Worm (Caenorhabditis elegans) whole organism, L1 larva: Measurements from ENCODE around the gene F01D5.10.
A peak's percentile ranks its signal among the peaks of the same experiment; 100 is the strongest.

Source experiments
- C16A3.4 ChIP-seq: fragments of 150-350 bp; optimal IDR thresholded peaks from 2 replicates; lab custom pipeline; 2014; ENCODE audit warnings: missing biosample characterization, missing genetic modification characterization
- C34B4.2 ChIP-seq: sonication (generic microtip); optimal IDR thresholded peaks from 2 replicates; lab custom pipeline; 2017; ENCODE audit warnings: mild to moderate bottlenecking, missing genetic modification characterization, missing compliant biosample characterization
- F16B12.6 ChIP-seq: fragments of 150-350 bp; optimal IDR thresholded peaks from 2 replicates; lab custom pipeline; 2014; ENCODE audit warnings: missing biosample characterization, missing genetic modification characterization
- Y116A8C.19 ChIP-seq: sonication (generic microtip); optimal IDR thresholded peaks from 2 replicates; lab custom pipeline; 2016; ENCODE audit warnings: missing compliant biosample characterization, missing genetic modification characterization, borderline replicate concordance
- aha-1 ChIP-seq: fragments of 150-350 bp; optimal IDR thresholded peaks from 2 replicates; lab custom pipeline; 2014; ENCODE audit warnings: missing biosample characterization, missing genetic modification characterization
- ama-1 ChIP-seq: fragments of 150-350 bp; optimal IDR thresholded peaks from 2 replicates; lab custom pipeline; 2014
- blmp-1 ChIP-seq: fragments of 150-350 bp; optimal IDR thresholded peaks from 2 replicates; lab custom pipeline; 2014; ENCODE audit warnings: missing biosample characterization, missing genetic modification characterization
- ceh-82 ChIP-seq, 3 experiments: fragments of 150-350 bp in 1 of 3; sonication (generic microtip) in 2 of 3; optimal IDR thresholded peaks; 2 replicates each; lab custom pipeline; 2014 to 2017; ENCODE audit warnings: missing biosample characterization in 3 of 3, missing genetic modification characterization in 3 of 3
- ceh-88 ChIP-seq: fragments of 200-800 bp; sonication (Bioruptor generic); IDR thresholded peaks from 2 replicates; pipeline ENCODE4 v1.3.6; 2022; ENCODE audit warnings: missing genetic modification characterization, missing compliant biosample characterization
- ceh-90 ChIP-seq: sonication (generic microtip); optimal IDR thresholded peaks from 2 replicates; lab custom pipeline; 2016; ENCODE audit warnings: missing genetic modification characterization, missing compliant biosample characterization
- ces-1 ChIP-seq: fragments of 150-350 bp; optimal IDR thresholded peaks from 2 replicates; lab custom pipeline; 2014; ENCODE audit warnings: missing biosample characterization, missing genetic modification reagents, missing genetic modification characterization
- efl-3 ChIP-seq: fragments of 200-800 bp; sonication (Bioruptor generic); optimal IDR thresholded peaks from 2 replicates; lab custom pipeline; 2018; ENCODE audit warnings: mild to moderate bottlenecking, missing genetic modification characterization, missing compliant biosample characterization
- elt-2 ChIP-seq: sonication (generic microtip); optimal IDR thresholded peaks from 2 replicates; lab custom pipeline; 2016; ENCODE audit warnings: missing genetic modification characterization, mild to moderate bottlenecking, inconsistent platforms, missing compliant biosample characterization, missing genetic modification reagents
- elt-3 ChIP-seq, 6 experiments: fragments of 150-350 bp in 1 of 6; sonication (generic microtip); optimal IDR thresholded peaks; 2 replicates each; lab custom pipeline; 2017 to 2018; ENCODE audit warnings: missing biosample characterization in 6 of 6, missing genetic modification characterization in 6 of 6, inconsistent platforms in 1 of 6
- ets-5 ChIP-seq: fragments of 200-800 bp; sonication (Bioruptor generic); IDR thresholded peaks from 2 replicates; pipeline ENCODE4 v1.3.6; 2022; ENCODE audit warnings: missing genetic modification characterization, missing compliant biosample characterization
- fkh-10 ChIP-seq: sonication (generic microtip); optimal IDR thresholded peaks from 2 replicates; lab custom pipeline; 2017; ENCODE audit warnings: missing biosample characterization, missing genetic modification reagents, missing genetic modification characterization
- fkh-4 ChIP-seq: sonication (generic microtip); optimal IDR thresholded peaks from 2 replicates; lab custom pipeline; 2016; ENCODE audit warnings: missing compliant biosample characterization, missing genetic modification characterization, borderline replicate concordance
- fkh-8 ChIP-seq: sonication (generic microtip); optimal IDR thresholded peaks from 2 replicates; lab custom pipeline; 2016; ENCODE audit warnings: mild to moderate bottlenecking, missing genetic modification characterization, missing compliant biosample characterization
- isw-1 ChIP-seq: fragments of 200-800 bp; sonication (Bioruptor generic); IDR thresholded peaks from 2 replicates; pipeline ENCODE4 v1.3.6; 2022; ENCODE audit warnings: missing genetic modification characterization, missing compliant biosample characterization
- jun-1 ChIP-seq: fragments of 150-350 bp; optimal IDR thresholded peaks from 2 replicates; lab custom pipeline; 2014; ENCODE audit warnings: missing biosample characterization, missing genetic modification reagents, missing genetic modification characterization
- lin-13 ChIP-seq: fragments of 150-350 bp; optimal IDR thresholded peaks from 2 replicates; lab custom pipeline; 2014; ENCODE audit warnings: missing biosample characterization, missing genetic modification reagents, missing genetic modification characterization
- lin-14 ChIP-seq: fragments of 200-800 bp; sonication (Bioruptor generic); optimal IDR thresholded peaks from 2 replicates; lab custom pipeline; 2018; ENCODE audit warnings: mild to moderate bottlenecking, missing genetic modification characterization, moderate library complexity, missing compliant biosample characterization
- lin-15B ChIP-seq: fragments of 150-350 bp; sonication (generic microtip); optimal IDR thresholded peaks from 3 replicates; lab custom pipeline; 2014; ENCODE audit warnings: missing biosample characterization, missing genetic modification characterization
- lin-35 ChIP-seq, 2 experiments: fragments of 150-350 bp; optimal IDR thresholded peaks; 2 replicates each; lab custom pipeline; 2014; ENCODE audit warnings: missing biosample characterization in 2 of 2, missing genetic modification characterization in 2 of 2, missing genetic modification reagents in 2 of 2
- lin-39 ChIP-seq: fragments of 150-350 bp; optimal IDR thresholded peaks from 2 replicates; lab custom pipeline; 2014; ENCODE audit warnings: missing biosample characterization, missing genetic modification reagents, missing genetic modification characterization
- lir-3 ChIP-seq: sonication (generic microtip); optimal IDR thresholded peaks from 2 replicates; lab custom pipeline; 2016; ENCODE audit warnings: mild to moderate bottlenecking, missing genetic modification characterization, moderate library complexity, missing compliant biosample characterization; ENCODE audit not compliant: poor library complexity
- lsy-2 ChIP-seq, 2 experiments: fragments of 150-350 bp; optimal IDR thresholded peaks; 2 replicates each; lab custom pipeline; 2014; ENCODE audit warnings: missing biosample characterization in 2 of 2, missing genetic modification characterization in 2 of 2
- mdl-1 ChIP-seq, 2 experiments: fragments of 150-350 bp; optimal IDR thresholded peaks; 2 replicates each; lab custom pipeline; 2014 to 2017; ENCODE audit warnings: missing biosample characterization in 2 of 2, missing genetic modification characterization in 2 of 2, inconsistent platforms in 1 of 2
- mef-2 ChIP-seq: fragments of 150-350 bp; optimal IDR thresholded peaks from 2 replicates; lab custom pipeline; 2014; ENCODE audit warnings: missing biosample characterization, missing genetic modification characterization
- nhr-12 ChIP-seq: sonication (generic microtip); optimal IDR thresholded peaks from 2 replicates; lab custom pipeline; 2017; ENCODE audit warnings: missing biosample characterization, missing genetic modification characterization
- nhr-19 ChIP-seq: fragments of 200-800 bp; sonication (Bioruptor generic); conservative IDR thresholded peaks from 2 replicates; pipeline ENCODE4 v1.3.6; 2022; ENCODE audit warnings: missing genetic modification characterization, missing compliant biosample characterization
- nhr-237 ChIP-seq: fragments of 150-350 bp; optimal IDR thresholded peaks from 2 replicates; lab custom pipeline; 2014; ENCODE audit warnings: missing biosample characterization, missing genetic modification characterization
- nhr-71 ChIP-seq: sonication (generic microtip); optimal IDR thresholded peaks from 2 replicates; lab custom pipeline; 2016; ENCODE audit warnings: mild to moderate bottlenecking, missing genetic modification characterization, moderate library complexity, missing compliant biosample characterization
- nhr-76 ChIP-seq: sonication (generic microtip); optimal IDR thresholded peaks from 2 replicates; lab custom pipeline; 2017; ENCODE audit warnings: missing biosample characterization, missing genetic modification characterization
- nhr-77 ChIP-seq: fragments of 150-350 bp; optimal IDR thresholded peaks from 2 replicates; lab custom pipeline; 2014; ENCODE audit warnings: missing biosample characterization, missing genetic modification characterization
- nhr-85 ChIP-seq: sonication (generic microtip); peaks from one replicate; lab custom pipeline; 2016; ENCODE audit warnings: missing genetic modification characterization, inconsistent platforms, missing compliant biosample characterization
- nhr-90 ChIP-seq: sonication (generic microtip); optimal IDR thresholded peaks from 2 replicates; lab custom pipeline; 2016; ENCODE audit warnings: mild to moderate bottlenecking, missing genetic modification characterization, missing compliant biosample characterization; ENCODE audit not compliant: poor library complexity
- pag-3 ChIP-seq: sonication (generic microtip); optimal IDR thresholded peaks from 2 replicates; lab custom pipeline; 2017; ENCODE audit warnings: missing genetic modification characterization, mild to moderate bottlenecking, missing compliant biosample characterization, antibody characterized with exemption, borderline replicate concordance; ENCODE audit not compliant: insufficient read depth
- pax-3 ChIP-seq: fragments of 200-800 bp; sonication (Bioruptor generic); optimal IDR thresholded peaks from 2 replicates; lab custom pipeline; 2018; ENCODE audit warnings: mild to moderate bottlenecking, missing genetic modification characterization, moderate library complexity, missing compliant biosample characterization
- rnt-1 ChIP-seq: sonication (generic microtip); optimal IDR thresholded peaks from 2 replicates; lab custom pipeline; 2016; ENCODE audit warnings: mild to moderate bottlenecking, missing genetic modification characterization, moderate library complexity, missing compliant biosample characterization
- skn-1 ChIP-seq: fragments of 150-350 bp; optimal IDR thresholded peaks from 2 replicates; lab custom pipeline; 2014; ENCODE audit warnings: missing biosample characterization, missing genetic modification characterization
- snu-23 ChIP-seq: sonication (generic microtip); optimal IDR thresholded peaks from 2 replicates; lab custom pipeline; 2016; ENCODE audit warnings: missing genetic modification characterization, missing compliant biosample characterization
- sptf-1 ChIP-seq: fragments of 150-350 bp; optimal IDR thresholded peaks from 2 replicates; lab custom pipeline; 2014; ENCODE audit warnings: missing biosample characterization, missing genetic modification characterization
- sup-37 ChIP-seq: fragments of 200-800 bp; sonication (Bioruptor generic); optimal IDR thresholded peaks from 2 replicates; lab custom pipeline; 2018; ENCODE audit warnings: mild to moderate bottlenecking, missing genetic modification characterization, missing compliant biosample characterization
- swsn-7 ChIP-seq: sonication (generic microtip); optimal IDR thresholded peaks from 2 replicates; lab custom pipeline; 2016; ENCODE audit warnings: missing genetic modification characterization, missing compliant biosample characterization
- tlp-1 ChIP-seq: fragments of 150-350 bp; optimal IDR thresholded peaks from 2 replicates; lab custom pipeline; 2014; ENCODE audit warnings: missing biosample characterization, missing genetic modification characterization
- unc-130 ChIP-seq: fragments of 150-350 bp; optimal IDR thresholded peaks from 2 replicates; lab custom pipeline; 2017; ENCODE audit warnings: missing biosample characterization, missing genetic modification characterization, inconsistent platforms
- unc-30 ChIP-seq: sonication (generic microtip); optimal IDR thresholded peaks from 2 replicates; lab custom pipeline; 2017; ENCODE audit warnings: missing biosample characterization, missing genetic modification characterization
- unc-62 ChIP-seq: fragments of 150-350 bp; optimal IDR thresholded peaks from 2 replicates; lab custom pipeline; 2014; ENCODE audit warnings: missing biosample characterization, missing genetic modification reagents, missing genetic modification characterization
- unc-86 ChIP-seq: sonication (generic microtip); optimal IDR thresholded peaks from 2 replicates; lab custom pipeline; 2016; ENCODE audit warnings: missing genetic modification characterization, missing compliant biosample characterization
- zip-4 ChIP-seq: fragments of 200-800 bp; sonication (Bioruptor generic); optimal IDR thresholded peaks from 2 replicates; lab custom pipeline; 2018; ENCODE audit warnings: mild to moderate bottlenecking, missing genetic modification characterization, moderate library complexity, missing compliant biosample characterization
- ztf-4 ChIP-seq: fragments of 150-350 bp; optimal IDR thresholded peaks from 2 replicates; lab custom pipeline; 2014; ENCODE audit warnings: missing biosample characterization, missing genetic modification characterization

Gene F01D5.10

DNA sequence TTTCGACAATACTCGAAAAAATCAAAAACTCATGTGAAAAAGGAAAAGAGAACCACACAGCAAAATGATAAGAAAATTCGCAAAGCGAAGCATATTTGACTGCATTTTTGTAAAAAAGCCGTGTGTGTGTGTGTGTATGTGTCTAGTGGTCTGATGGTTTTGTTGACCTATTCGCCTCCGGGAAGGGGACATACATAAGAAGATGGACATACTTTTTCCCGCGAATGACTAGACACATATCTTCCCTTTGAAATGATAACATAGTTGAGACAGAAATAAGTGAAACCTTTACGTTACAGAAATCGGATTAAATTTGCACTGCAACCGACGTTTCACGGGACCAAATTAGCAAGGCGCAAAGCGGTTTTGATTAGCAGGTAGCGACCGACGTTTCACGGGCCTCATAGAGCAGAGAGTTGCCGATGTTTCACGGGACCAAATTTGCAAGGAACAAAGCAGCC lies 30.4 kb upstream of the F01D5.10 start (continued):
- TF ChIP-seq unc-86 (tag; lab: Kevin White, UChicago) (no peak), fkh-10 (GFP tag; lab: Kevin White, UChicago) (no peak), unc-62 (GFP tag; lab: Kevin White, UChicago) (no peak), ztf-4 (no peak), nhr-76 (no peak), efl-3 (no peak), ceh-88 (GFP tag; lab: Robert Waterston, UW) (no peak), sptf-1 (no peak), aha-1 (no peak), fkh-8 (no peak), pax-3 (tag; lab: Kevin White, UChicago) (no peak), skn-1 (tag; lab: Kevin White, UChicago) (no peak), lin-13 (GFP tag; lab: Kevin White, UChicago) (peak; percentile 5), nhr-71 (tag; lab: Kevin White, UChicago) (no peak), blmp-1 (peak; percentile 56), swsn-7 (tag; lab: Kevin White, UChicago) (no peak), lir-3 (tag; lab: Kevin White, UChicago) (no peak), elt-3 (tag; optimal IDR thresholded peaks at IDR 0.05; lab: Kevin White, UChicago) (peak in 2 of 6 experiments; percentile 12 to 26), nhr-12 (tag; lab: Kevin White, UChicago) (no peak), nhr-85 (peak; percentile 63), lin-39 (no peak), unc-30 (tag; lab: Kevin White, UChicago) (no peak), ets-5 (no peak), C34B4.2 (tag; lab: Kevin White, UChicago) (no peak), mdl-1 (tag; optimal IDR thresholded peaks at IDR 0.05; lab: Kevin White, UChicago) (peak in 1 of 2 experiments; percentile 24), nhr-90 (tag; lab: Kevin White, UChicago) (no peak), ces-1 (GFP tag; lab: Kevin White, UChicago) (no peak), nhr-19 (GFP tag; lab: Robert Waterston, UW) (no peak), ceh-82 (tag; optimal IDR thresholded peaks at IDR 0.05; lab: Kevin White, UChicago) (no peak), unc-130 (tag; lab: Kevin White, UChicago) (no peak), ama-1 (no peak), zip-4 (GFP tag; lab: Kevin White, UChicago) (no peak), F16B12.6 (no peak), pag-3 (tag; lab: Kevin White, UChicago) (no peak), nhr-77 (tag; lab: Kevin White, UChicago) (peak; percentile 38), jun-1 (tag; lab: Kevin White, UChicago) (no peak), fkh-4 (tag; lab: Kevin White, UChicago) (no peak), C16A3.4 (no peak), ceh-90 (no peak), lin-14 (GFP tag; lab: Kevin White, UChicago) (peak; percentile 17)

DNA sequence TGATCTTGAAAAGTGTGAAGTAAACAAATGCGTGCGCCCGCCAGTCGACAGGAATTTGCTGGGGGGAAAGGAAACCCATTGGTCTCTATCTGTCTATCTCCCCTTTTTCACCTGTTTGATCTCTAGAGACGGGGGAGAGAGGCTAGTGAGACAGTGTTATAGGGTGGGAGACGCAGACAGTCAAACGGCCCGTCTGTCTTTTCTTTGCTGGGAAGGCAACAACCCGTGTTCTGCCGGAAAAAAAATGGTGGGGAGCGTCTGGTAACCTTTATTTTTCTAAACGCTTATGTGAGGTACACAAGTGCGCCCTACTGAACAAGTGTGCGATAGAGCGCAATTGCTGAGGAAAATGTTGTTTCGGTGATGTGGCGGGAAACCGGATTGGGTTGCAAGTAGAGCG lies 29.4 kb upstream of the F01D5.10 start:
- TF ChIP-seq ets-5 (no peak), lin-13 (GFP tag; lab: Kevin White, UChicago) (peak; percentile 55), pag-3 (tag; lab: Kevin White, UChicago) (peak; percentile 66), nhr-85 (peak; percentile 97), ztf-4 (no peak), blmp-1 (peak; percentile 77), nhr-237 (tag; lab: Kevin White, UChicago) (peak; percentile 33), mef-2 (no peak), elt-2 (tag; lab: Kevin White, UChicago) (no peak), unc-130 (tag; lab: Kevin White, UChicago) (peak; percentile 48), rnt-1 (tag; lab: Kevin White, UChicago) (peak; percentile 68), tlp-1 (tag; lab: Kevin White, UChicago) (no peak), isw-1 (GFP tag; lab: Robert Waterston, UW) (no peak), snu-23 (peak; percentile 85), Y116A8C.19 (tag; lab: Kevin White, UChicago) (no peak), lsy-2 (tag; optimal IDR thresholded peaks at IDR 0.05; lab: Kevin White, UChicago) (peak; percentile 59 to 66), lin-35 (GFP tag; optimal IDR thresholded peaks at IDR 0.05; lab: Kevin White, UChicago) (peak; percentile 43 to 79), nhr-71 (tag; lab: Kevin White, UChicago) (peak; percentile 89), elt-3 (tag; optimal IDR thresholded peaks at IDR 0.05; lab: Kevin White, UChicago) (peak in 4 of 6 experiments; percentile 3 to 65 (median 62)), sup-37 (GFP tag; lab: Kevin White, UChicago) (no peak), nhr-12 (tag; lab: Kevin White, UChicago) (no peak), ces-1 (GFP tag; lab: Kevin White, UChicago) (no peak), C34B4.2 (tag; lab: Kevin White, UChicago) (no peak), F16B12.6 (peak; percentile 11), lin-15B (peak; percentile 0)
